Worm (Caenorhabditis elegans): ENCODE measurements around the gene mnk-1.
A peak's percentile ranks its signal among the peaks of the same experiment; 100 is the strongest.

Gene mnk-1

DNA sequence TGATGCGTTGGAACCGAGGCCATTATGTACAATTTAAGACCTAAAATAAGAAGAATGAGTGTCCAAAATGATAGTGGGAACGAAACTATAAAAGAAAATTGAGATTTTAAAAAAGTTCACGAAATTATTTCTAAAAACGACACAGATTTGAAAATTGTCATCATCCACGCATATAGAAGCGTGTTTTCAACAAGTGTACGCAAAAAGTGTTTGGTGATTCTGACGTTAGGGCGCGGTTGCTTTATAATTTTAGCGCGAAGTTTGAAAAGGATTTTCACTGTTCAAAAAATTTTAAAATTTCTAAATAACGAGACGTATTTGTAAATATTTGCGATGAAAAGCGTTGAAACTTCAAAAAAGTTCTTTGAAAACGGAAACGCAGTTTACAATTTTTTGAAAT is 8.5 kb upstream of the mnk-1 start, which contains the start of gene cdc-48.1 (continued):
- TF ChIP-seq ets-5 (GFP tag; IDR thresholded peaks at IDR 0.05) (peak; percentile 97; the same call in 1 of the 2 replicates), efl-3 (GFP tag; optimal IDR thresholded peaks at IDR 0.05) (peak; percentile 88), pax-3 (tag; optimal IDR thresholded peaks at IDR 0.05) (peak; percentile 99), nhr-47 (tag; optimal IDR thresholded peaks at IDR 0.05) (peak; percentile 100), skn-1 (tag; optimal IDR thresholded peaks at IDR 0.05) (peak; percentile 100), fkh-10 (GFP tag; optimal IDR thresholded peaks at IDR 0.05) (peak; percentile 100), elt-3 (tag; optimal IDR thresholded peaks at IDR 0.05) (peak; percentile 99 to 100 (median 100)), lin-14 (GFP tag; optimal IDR thresholded peaks at IDR 0.05) (peak; percentile 100), ces-1 (GFP tag; optimal IDR thresholded peaks at IDR 0.05) (peak; percentile 97), sptf-1 (tag; optimal IDR thresholded peaks at IDR 0.05) (no peak), C16A3.4 (tag; optimal IDR thresholded peaks at IDR 0.05) (peak; percentile 100), nhr-76 (tag; optimal IDR thresholded peaks at IDR 0.05) (peak; percentile 88), jun-1 (tag; optimal IDR thresholded peaks at IDR 0.05) (peak; percentile 99), unc-86 (tag; optimal IDR thresholded peaks at IDR 0.05) (peak; percentile 100), ceh-90 (tag; optimal IDR thresholded peaks at IDR 0.05) (peak; percentile 68), unc-98 (GFP tag; IDR thresholded peaks at IDR 0.05) (peak; percentile 95), dsc-1 (tag; optimal IDR thresholded peaks at IDR 0.05) (peak; percentile 100), nhr-90 (tag; optimal IDR thresholded peaks at IDR 0.05; ENCODE audit: poor library complexity) (peak; percentile 100), elt-2 (tag; optimal IDR thresholded peaks at IDR 0.05) (peak; percentile 97), nhr-71 (tag; optimal IDR thresholded peaks at IDR 0.05) (peak; percentile 100), tbx-2 (tag; optimal IDR thresholded peaks at IDR 0.05) (peak; percentile 100), C04F5.9 (tag; optimal IDR thresholded peaks at IDR 0.05) (peak; percentile 98), tlp-1 (tag; optimal IDR thresholded peaks at IDR 0.05) (no peak), aly-2 (tag; optimal IDR thresholded peaks at IDR 0.05) (peak; percentile 100), nhr-85 (tag) (peak; percentile 100), unc-62 (GFP tag; optimal IDR thresholded peaks at IDR 0.05) (peak; percentile 100), ztf-4 (tag; optimal IDR thresholded peaks at IDR 0.05) (peak; percentile 100), irx-1 (tag; optimal IDR thresholded peaks at IDR 0.05) (peak; percentile 99), mdl-1 (tag; optimal IDR thresholded peaks at IDR 0.05) (peak; percentile 82 to 99), blmp-1 (tag; optimal IDR thresholded peaks at IDR 0.05) (peak; percentile 95), nhr-11 (tag; optimal IDR thresholded peaks at IDR 0.05) (peak; percentile 100), grh-1 (GFP tag; IDR thresholded peaks at IDR 0.05) (peak; percentile 100), F16B12.6 (tag; optimal IDR thresholded peaks at IDR 0.05) (peak; percentile 81)

DNA sequence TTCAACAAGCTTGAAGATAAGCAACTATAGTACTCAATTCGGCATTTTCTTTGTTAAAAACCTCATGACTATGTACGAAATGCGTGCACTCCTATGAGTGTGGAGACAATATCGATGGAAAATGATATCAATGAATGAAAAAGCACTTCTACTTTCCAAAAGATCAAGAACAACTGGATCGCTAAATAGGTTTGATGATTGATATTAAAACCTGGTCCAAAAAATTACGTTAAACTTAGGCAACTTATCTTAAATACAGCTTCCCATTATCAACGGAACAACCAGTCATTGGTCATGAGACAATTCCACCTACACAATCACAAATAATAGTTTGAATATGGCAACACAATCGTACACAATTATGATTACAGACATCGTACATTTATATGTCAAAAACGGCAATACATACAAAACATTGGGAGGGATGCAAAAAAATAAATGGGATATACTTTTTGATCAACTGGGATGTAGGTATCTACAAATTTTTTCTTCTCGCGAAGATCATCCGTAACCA is 4.9 kb upstream of the mnk-1 start:
- TF ChIP-seq nhr-85 (tag) (peak; percentile 65), aly-2 (tag; optimal IDR thresholded peaks at IDR 0.05) (peak; percentile 63), efl-1 (optimal IDR thresholded peaks at IDR 0.05) (no peak), efl-1 (GFP tag; optimal IDR thresholded peaks at IDR 0.05 in 1 of 2) (peak in 1 of 2 experiments; percentile 83), fkh-8 (tag; optimal IDR thresholded peaks at IDR 0.05) (no peak), lir-3 (tag; optimal IDR thresholded peaks at IDR 0.05; ENCODE audit: poor library complexity) (peak; percentile 27), lin-35 (GFP tag; optimal IDR thresholded peaks at IDR 0.05) (peak in 1 of 2 experiments; percentile 7), nhr-237 (tag; optimal IDR thresholded peaks at IDR 0.05) (no peak), pax-3 (tag; optimal IDR thresholded peaks at IDR 0.05) (peak; percentile 35), lin-39 (tag; optimal IDR thresholded peaks at IDR 0.05) (no peak), ceh-8 (GFP tag; optimal IDR thresholded peaks at IDR 0.05) (no peak), ces-1 (GFP tag; optimal IDR thresholded peaks at IDR 0.05) (no peak), unc-86 (tag; optimal IDR thresholded peaks at IDR 0.05) (no peak), tbx-2 (tag; optimal IDR thresholded peaks at IDR 0.05) (no peak), ceh-82 (tag; optimal IDR thresholded peaks at IDR 0.05) (no peak), elt-2 (tag; optimal IDR thresholded peaks at IDR 0.05) (peak; percentile 66), nhr-90 (tag; optimal IDR thresholded peaks at IDR 0.05; ENCODE audit: poor library complexity) (no peak), nhr-47 (tag; optimal IDR thresholded peaks at IDR 0.05) (peak; percentile 3), aha-1 (tag; optimal IDR thresholded peaks at IDR 0.05) (no peak), dpl-1 (GFP tag; optimal IDR thresholded peaks at IDR 0.05) (no peak), sox-4 (tag; optimal IDR thresholded peaks at IDR 0.05) (no peak), nhr-71 (tag; optimal IDR thresholded peaks at IDR 0.05) (peak; percentile 15), ama-1 (optimal IDR thresholded peaks at IDR 0.05) (peak; percentile 3)
